Worm (Caenorhabditis elegans): ENCODE data around the gene imph-1.

- TF ChIP-seq unc-62 (GFP tag; optimal IDR thresholded peaks at IDR 0.05) (no peak), lin-13 (tag; optimal IDR thresholded peaks at IDR 0.05) (no peak), nhr-28 (tag; optimal IDR thresholded peaks at IDR 0.05) (no peak), mab-5 (tag; optimal IDR thresholded peaks at IDR 0.05) (no peak), tbx-8 (GFP tag; optimal IDR thresholded peaks at IDR 0.05) (no peak), ham-2 (GFP tag; optimal IDR thresholded peaks at IDR 0.05) (no peak), lin-32 (GFP tag; optimal IDR thresholded peaks at IDR 0.05) (no peak), hlh-1 (tag; optimal IDR thresholded peaks at IDR 0.05) (no peak), mls-2 (tag; optimal IDR thresholded peaks at IDR 0.05) (no peak)
These were observed 48.4 kb upstream of the imph-1 start for ce11 chrIII:4504934-4505484.

All from whole organism, mixed stage, embryonic.